Fruit fly (Drosophila melanogaster): ENCODE measurements around the gene CG4259.

Gene CG4259

dm6 chr2L:2164520-2165237 lies 35.6 kb upstream of the CG4259 start (continued):
- peak; percentile 45; the same call in 1 of the 2 replicates for TF ChIP-seq sens-2 (GFP tag; IDR thresholded peaks at IDR 0.05)
- TF ChIP-seq fru (optimal IDR thresholded peaks at IDR 0.05) = no peak
- peak; percentile 76 for TF ChIP-seq Side (GFP tag; optimal IDR thresholded peaks at IDR 0.05)
- TF ChIP-seq CG15479 (GFP tag; optimal IDR thresholded peaks at IDR 0.05) = peak; percentile 100
- TF ChIP-seq Bgb (GFP tag; IDR thresholded peaks at IDR 0.05; ENCODE audit: partially characterized antibody) = no peak
- no peak for TF ChIP-seq CG2129 (GFP tag; IDR thresholded peaks at IDR 0.05; ENCODE audit: partially characterized antibody)
- peak; percentile 5 for TF ChIP-seq Ets97D (GFP tag; optimal IDR thresholded peaks at IDR 0.05)
- peak; percentile 3 for TF ChIP-seq CG17385 (GFP tag; optimal IDR thresholded peaks at IDR 0.05)
- TF ChIP-seq Neu2 (GFP tag; optimal IDR thresholded peaks at IDR 0.05; ENCODE audit: borderline replicate concordance) = peak; percentile 34
- no peak for TF ChIP-seq amos (GFP tag; IDR thresholded peaks at IDR 0.05; ENCODE audit: partially characterized antibody)
- TF ChIP-seq Gug (GFP tag; IDR thresholded peaks at IDR 0.05) = peak; percentile 17; the same call in 2 of the 4 replicates
- TF ChIP-seq Meics (GFP tag; optimal IDR thresholded peaks at IDR 0.05) = no peak
- peak; percentile 44 for TF ChIP-seq CG10654 (GFP tag; optimal IDR thresholded peaks at IDR 0.05)
- no peak for TF ChIP-seq CG13287 (GFP tag; IDR thresholded peaks at IDR 0.05; ENCODE audit: partially characterized antibody)
- no peak for TF ChIP-seq CG7372 (GFP tag; IDR thresholded peaks at IDR 0.05)
- TF ChIP-seq ATbp (GFP tag; optimal IDR thresholded peaks at IDR 0.05) = peak; percentile 18
- no peak for TF ChIP-seq CG16779 (GFP tag; IDR thresholded peaks at IDR 0.05)
- no peak for TF ChIP-seq zen2 (GFP tag; IDR thresholded peaks at IDR 0.05; ENCODE audit: partially characterized antibody)
- no peak for TF ChIP-seq CG14441 (GFP tag; IDR thresholded peaks at IDR 0.05)
- no peak for TF ChIP-seq toy (GFP tag; IDR thresholded peaks at IDR 0.05)
- peak; percentile 59; the same call in 1 of the 2 replicates for TF ChIP-seq sim (GFP tag; IDR thresholded peaks at IDR 0.05)
- no peak for TF ChIP-seq CG12769 (tag; optimal IDR thresholded peaks at IDR 0.05)
- TF ChIP-seq Blimp-1 (GFP tag; optimal IDR thresholded peaks at IDR 0.05) = peak; percentile 63
- peak; percentile 71 for TF ChIP-seq dm (GFP tag; optimal IDR thresholded peaks at IDR 0.05)
- no peak for TF ChIP-seq Hr78 (GFP tag; optimal IDR thresholded peaks at IDR 0.05)
- TF ChIP-seq CkIIα-i1 (GFP tag; IDR thresholded peaks at IDR 0.05) = no peak
- TF ChIP-seq trem (tag; optimal IDR thresholded peaks at IDR 0.05) = peak; percentile 78
- peak in 1 of 3 experiments; percentile 94 for TF ChIP-seq Stat92E (GFP tag; optimal IDR thresholded peaks at IDR 0.05)
- TF ChIP-seq CG10274 (GFP tag; optimal IDR thresholded peaks at IDR 0.05) = no peak
- TF ChIP-seq CG31365 (tag; optimal IDR thresholded peaks at IDR 0.05) = no peak
- TF ChIP-seq luna (GFP tag; optimal IDR thresholded peaks at IDR 0.05) = no peak
- peak; percentile 81; the same call in 2 of the 3 replicates for TF ChIP-seq otp (GFP tag; IDR thresholded peaks at IDR 0.05)
- TF ChIP-seq Camta (GFP tag; optimal IDR thresholded peaks at IDR 0.05) = peak; percentile 39
- TF ChIP-seq gfzf (GFP tag; optimal IDR thresholded peaks at IDR 0.05) = no peak
- no peak for TF ChIP-seq TFAM (GFP tag; optimal IDR thresholded peaks at IDR 0.05)
- TF ChIP-seq CG6854 (GFP tag; optimal IDR thresholded peaks at IDR 0.05) = no peak
- no peak for TF ChIP-seq Hey (tag; optimal IDR thresholded peaks at IDR 0.05)
- peak; percentile 40 to 99 for TF ChIP-seq tll (GFP tag; optimal IDR thresholded peaks at IDR 0.05)
- peak; percentile 71 for TF ChIP-seq CG13775 (GFP tag; optimal IDR thresholded peaks at IDR 0.05)
- peak; percentile 44 for TF ChIP-seq oc (tag; optimal IDR thresholded peaks at IDR 0.05)
- TF ChIP-seq CG18764 (GFP tag; optimal IDR thresholded peaks at IDR 0.05) = peak; percentile 50
- 0 out of 2 replicates have a peak, but pooled peaks have one; percentile 44 for TF ChIP-seq dati (GFP tag; IDR thresholded peaks at IDR 0.05)
- peak; percentile 69 for TF ChIP-seq Chrac-16 (GFP tag; optimal IDR thresholded peaks at IDR 0.05)
- peak; percentile 43 for TF ChIP-seq CG1233 (GFP tag; optimal IDR thresholded peaks at IDR 0.05)
- peak; percentile 66 for TF ChIP-seq CG12155 (GFP tag; optimal IDR thresholded peaks at IDR 0.05)
- peak; percentile 28 for TF ChIP-seq trh (GFP tag; optimal IDR thresholded peaks at IDR 0.05)
- no peak for TF ChIP-seq Dip2 (GFP tag; IDR thresholded peaks at IDR 0.05)
- TF ChIP-seq lola (GFP tag; optimal IDR thresholded peaks at IDR 0.05) = peak in 1 of 3 experiments; percentile 90
